Worm (Caenorhabditis elegans) whole organism, L2 larva: ENCODE results near the gene F31E8.4.

Experiments used
- R02D3.7 ChIP-seq: fragments of 150-350 bp; optimal IDR thresholded peaks from 2 replicates; lab custom pipeline; 2014; ENCODE audit warnings: missing biosample characterization, missing genetic modification characterization
- alr-1 ChIP-seq: fragments of 150-350 bp; optimal IDR thresholded peaks from 2 replicates; lab custom pipeline; 2014; ENCODE audit warnings: missing biosample characterization, missing genetic modification characterization
- ama-1 ChIP-seq: fragments of 150-350 bp; optimal IDR thresholded peaks from 2 replicates; lab custom pipeline; 2018; ENCODE audit warnings: inconsistent platforms
- egl-27 ChIP-seq: sonication (generic microtip); optimal IDR thresholded peaks from 3 replicates; lab custom pipeline; 2017; ENCODE audit warnings: missing biosample characterization, missing genetic modification reagents, missing genetic modification characterization
- lsy-2 ChIP-seq, 2 experiments: fragments of 150-350 bp in 1 of 2; sonication (generic microtip) in 1 of 2; optimal IDR thresholded peaks; 2 replicates each; lab custom pipeline; 2014 to 2017; ENCODE audit warnings: missing biosample characterization in 2 of 2, missing genetic modification characterization in 2 of 2
- mab-5 ChIP-seq: fragments of 150-350 bp; optimal IDR thresholded peaks from 2 replicates; lab custom pipeline; 2014; ENCODE audit warnings: missing biosample characterization, missing genetic modification characterization
- nhr-11 ChIP-seq: fragments of 150-350 bp; optimal IDR thresholded peaks from 2 replicates; lab custom pipeline; 2014; ENCODE audit warnings: missing biosample characterization, missing genetic modification characterization
- nhr-12 ChIP-seq: fragments of 150-350 bp; optimal IDR thresholded peaks from 2 replicates; lab custom pipeline; 2014; ENCODE audit warnings: missing biosample characterization, missing genetic modification characterization
- nhr-237 ChIP-seq: fragments of 150-350 bp; optimal IDR thresholded peaks from 2 replicates; lab custom pipeline; 2014; ENCODE audit warnings: missing biosample characterization, missing genetic modification characterization
- nhr-77 ChIP-seq: fragments of 150-350 bp; optimal IDR thresholded peaks from 2 replicates; lab custom pipeline; 2014; ENCODE audit warnings: missing biosample characterization, missing genetic modification characterization
- skn-1 ChIP-seq: sonication (generic microtip); optimal IDR thresholded peaks from 2 replicates; lab custom pipeline; 2017; ENCODE audit warnings: missing biosample characterization, missing genetic modification characterization
- unc-55 ChIP-seq: fragments of 150-350 bp; sonication (generic microtip); optimal IDR thresholded peaks from 3 replicates; lab custom pipeline; 2014; ENCODE audit warnings: missing biosample characterization, missing genetic modification reagents, missing genetic modification characterization
- unc-62 ChIP-seq: fragments of 150-350 bp; optimal IDR thresholded peaks from 2 replicates; lab custom pipeline; 2014; ENCODE audit warnings: missing biosample characterization, missing genetic modification reagents, missing genetic modification characterization
- zag-1 ChIP-seq: fragments of 150-350 bp; optimal IDR thresholded peaks from 2 replicates; lab custom pipeline; 2014; ENCODE audit warnings: missing biosample characterization, missing genetic modification characterization

DNA sequence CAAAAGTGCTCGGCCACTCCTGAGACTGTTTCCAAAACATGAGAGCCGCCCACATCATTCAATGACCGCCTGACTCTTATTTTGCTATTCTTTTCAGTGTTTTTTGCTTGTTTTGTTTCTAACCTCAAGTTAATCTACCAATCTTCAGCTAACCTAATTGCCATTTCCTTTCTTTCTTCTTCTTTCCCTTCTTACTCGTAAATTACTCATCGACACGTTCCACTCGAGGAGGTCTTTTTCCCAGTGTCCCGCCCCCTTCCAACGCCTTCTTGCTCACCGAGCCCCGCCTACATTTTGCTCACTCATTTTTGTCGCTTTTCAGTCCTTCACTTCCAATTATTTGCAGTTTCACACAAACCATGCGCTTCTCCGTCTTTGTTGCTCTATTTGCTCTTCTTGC, 35.2 kb downstream of the F31E8.4 start, which contains the start of gene nlp-50:
- TF ChIP-seq unc-55 (GFP tag; lab: Kevin White, UChicago) (no peak), R02D3.7 (tag; lab: Kevin White, UChicago) (no peak), skn-1 (tag; lab: Kevin White, UChicago) (no peak), nhr-12 (tag; lab: Kevin White, UChicago) (no peak), lsy-2 (tag; optimal IDR thresholded peaks at IDR 0.05; lab: Kevin White, UChicago) (no peak), egl-27 (no peak), unc-62 (GFP tag; lab: Kevin White, UChicago) (no peak), zag-1 (tag; lab: Kevin White, UChicago) (no peak), mab-5 (tag; lab: Kevin White, UChicago) (no peak), nhr-237 (no peak), nhr-11 (tag; lab: Kevin White, UChicago) (no peak), alr-1 (tag; lab: Kevin White, UChicago) (no peak), nhr-77 (tag; lab: Kevin White, UChicago) (no peak), ama-1 (lab: Kevin White, UChicago) (no peak)
